Fruit fly (Drosophila melanogaster) whole organism, embryonic: ENCODE data around the gene CG4020.
A peak's percentile ranks its signal among the peaks of the same experiment; 100 is the strongest.

Source experiments
- BtbVII ChIP-seq: fragments of 200-800 bp; sonication (Bioruptor generic); optimal IDR thresholded peaks from 3 replicates; lab custom pipeline; 2017; ENCODE audit warnings: missing biosample characterization, mild to moderate bottlenecking, missing genetic modification characterization
- CG10979 ChIP-seq: fragments of 200-800 bp; sonication (Bioruptor generic); optimal IDR thresholded peaks from 2 replicates; lab custom pipeline; 2018; ENCODE audit warnings: missing biosample characterization, mild to moderate bottlenecking, missing genetic modification characterization, moderate library complexity
- CG11456 ChIP-seq: fragments of 200-800 bp; sonication (Bioruptor generic); IDR thresholded peaks from 3 replicates; pipeline ENCODE4 v1.3.6; 2022; ENCODE audit warnings: missing biosample characterization, missing genetic modification characterization
- CG14014 ChIP-seq: fragments of 200-800 bp; sonication (Bioruptor generic); IDR thresholded peaks from 2 replicates; pipeline ENCODE4 v1.3.6; 2022; ENCODE audit warnings: missing biosample characterization, missing genetic modification characterization
- CG14860 ChIP-seq: fragments of 200-800 bp; sonication (Bioruptor generic); IDR thresholded peaks from 3 replicates; pipeline ENCODE4 v1.3.6; 2022; ENCODE audit warnings: missing biosample characterization, missing genetic modification characterization; ENCODE audit not compliant: partially characterized antibody
- CG1529 ChIP-seq: fragments of 200-800 bp; sonication (Bioruptor generic); optimal IDR thresholded peaks from 3 replicates; lab custom pipeline; 2018; ENCODE audit warnings: missing biosample characterization, missing genetic modification characterization
- CG1602 ChIP-seq: fragments of 200-800 bp; sonication (Bioruptor generic); optimal IDR thresholded peaks from 3 replicates; lab custom pipeline; 2016; ENCODE audit warnings: missing biosample characterization, missing genetic modification characterization
- CG32767 ChIP-seq: fragments of 200-800 bp; sonication (Bioruptor generic); IDR thresholded peaks from 2 replicates; pipeline ENCODE4 v1.3.6; 2022; ENCODE audit warnings: missing biosample characterization, missing genetic modification characterization
- CG4424 ChIP-seq: fragments of 200-800 bp; sonication (Bioruptor generic); optimal IDR thresholded peaks from 3 replicates; lab custom pipeline; 2016; ENCODE audit warnings: missing biosample characterization, missing genetic modification characterization
- CG4617 ChIP-seq: fragments of 200-800 bp; sonication (Bioruptor generic); optimal IDR thresholded peaks from 3 replicates; lab custom pipeline; 2016; ENCODE audit warnings: missing biosample characterization, missing genetic modification characterization, borderline replicate concordance
- CG4854 ChIP-seq: fragments of 200-800 bp; sonication (Bioruptor generic); optimal IDR thresholded peaks from 2 replicates; lab custom pipeline; 2016; ENCODE audit warnings: missing biosample characterization, missing genetic modification characterization, inconsistent platforms
- CG8388 ChIP-seq: fragments of 200-800 bp; sonication (Bioruptor generic); optimal IDR thresholded peaks from 2 replicates; lab custom pipeline; 2019; ENCODE audit warnings: missing biosample characterization, mild to moderate bottlenecking, missing genetic modification characterization, moderate library complexity
- CG9817 ChIP-seq: fragments of 200-800 bp; sonication (Bioruptor generic); optimal IDR thresholded peaks from 2 replicates; lab custom pipeline; 2018; ENCODE audit warnings: missing biosample characterization, mild to moderate bottlenecking, missing genetic modification characterization, moderate library complexity
- Chrac-16 ChIP-seq: fragments of 200-800 bp; sonication (Bioruptor generic); optimal IDR thresholded peaks from 3 replicates; lab custom pipeline; 2016; ENCODE audit warnings: missing biosample characterization, missing genetic modification characterization
- CoRest ChIP-seq: fragments of 200-800 bp; sonication (Bioruptor generic); optimal IDR thresholded peaks from 3 replicates; lab custom pipeline; 2018; ENCODE audit warnings: missing biosample characterization, mild to moderate bottlenecking, missing genetic modification characterization, moderate library complexity
- Doc3 ChIP-seq: fragments of 200-800 bp; sonication (Bioruptor generic); IDR thresholded peaks from 3 replicates; pipeline ENCODE4 v1.3.6; 2022; ENCODE audit warnings: missing biosample characterization, missing genetic modification characterization; ENCODE audit not compliant: partially characterized antibody
- E2f2 ChIP-seq: fragments of 200-800 bp; sonication (Bioruptor generic); IDR thresholded peaks from 2 replicates; pipeline ENCODE4 v1.3.6; 2022; ENCODE audit warnings: missing biosample characterization, missing genetic modification characterization
- Elba2 ChIP-seq: fragments of 200-800 bp; sonication (Bioruptor generic); optimal IDR thresholded peaks from 3 replicates; lab custom pipeline; 2016; ENCODE audit warnings: missing biosample characterization, missing genetic modification characterization
- H15 ChIP-seq: fragments of 200-800 bp; sonication (Bioruptor generic); IDR thresholded peaks from 3 replicates; pipeline ENCODE4 v1.3.6; 2022; ENCODE audit warnings: missing biosample characterization, missing genetic modification characterization
- HHEX ChIP-seq: fragments of 200-800 bp; sonication (Bioruptor generic); optimal IDR thresholded peaks from 3 replicates; lab custom pipeline; 2017; ENCODE audit warnings: missing biosample characterization, mild to moderate bottlenecking, missing genetic modification characterization, missing genetic modification reagents
- Hr39 ChIP-seq: fragments of >200 bp; optimal IDR thresholded peaks from 2 replicates; lab custom pipeline; 2017
- Mes4 ChIP-seq: fragments of 200-800 bp; sonication (Bioruptor generic); optimal IDR thresholded peaks from 2 replicates; lab custom pipeline; 2016; ENCODE audit warnings: missing biosample characterization, missing genetic modification characterization
- NFAT ChIP-seq: fragments of 200-800 bp; sonication (Bioruptor generic); IDR thresholded peaks from 2 replicates; pipeline ENCODE4 v1.3.6; 2022; ENCODE audit warnings: missing biosample characterization, missing genetic modification characterization
- NfI ChIP-seq: fragments of 200-800 bp; sonication (Bioruptor generic); optimal IDR thresholded peaks from 3 replicates; lab custom pipeline; 2018; ENCODE audit warnings: missing biosample characterization, mild to moderate bottlenecking, missing genetic modification characterization, moderate library complexity
- Optix ChIP-seq: fragments of 200-800 bp; sonication (Bioruptor generic); IDR thresholded peaks from 3 replicates; pipeline ENCODE4 v1.3.6; 2022; ENCODE audit warnings: missing biosample characterization, missing genetic modification characterization
- Poxn ChIP-seq: fragments of 200-800 bp; sonication (Bioruptor generic); IDR thresholded peaks from 2 replicates; pipeline ENCODE4 v1.3.6; 2022; ENCODE audit warnings: missing biosample characterization, missing genetic modification characterization
- al ChIP-seq: fragments of 200-800 bp; sonication (Bioruptor generic); IDR thresholded peaks from 2 replicates; pipeline ENCODE4 v1.3.6; 2022; ENCODE audit warnings: missing biosample characterization, missing genetic modification characterization
- amos ChIP-seq: fragments of 200-800 bp; sonication (Bioruptor generic); IDR thresholded peaks from 2 replicates; pipeline ENCODE4 v1.3.6; 2022; ENCODE audit warnings: missing biosample characterization, missing genetic modification characterization; ENCODE audit not compliant: partially characterized antibody
- bcd ChIP-seq: fragments of 200-800 bp; sonication (Bioruptor generic); optimal IDR thresholded peaks from 2 replicates; lab custom pipeline; 2017; ENCODE audit warnings: missing biosample characterization, mild to moderate bottlenecking, missing genetic modification characterization
- chn ChIP-seq: fragments of 200-800 bp; sonication (Bioruptor generic); optimal IDR thresholded peaks from 2 replicates; lab custom pipeline; 2016; ENCODE audit warnings: missing biosample characterization, missing genetic modification characterization
- dan ChIP-seq: fragments of 200-800 bp; sonication (Bioruptor generic); IDR thresholded peaks from 2 replicates; pipeline ENCODE4 v1.3.6; 2022; ENCODE audit warnings: missing biosample characterization, missing genetic modification characterization
- eve ChIP-seq, 2 experiments: fragments of >200 bp; optimal IDR thresholded peaks; 2 replicates each; lab custom pipeline; 2017; ENCODE audit warnings: missing biosample characterization in 2 of 2, missing genetic modification characterization in 2 of 2
- exex ChIP-seq: fragments of 200-800 bp; sonication (Bioruptor generic); optimal IDR thresholded peaks from 4 replicates; lab custom pipeline; 2018; ENCODE audit warnings: missing biosample characterization, mild to moderate bottlenecking, missing genetic modification characterization, moderate library complexity
- fd3F ChIP-seq: fragments of 200-800 bp; sonication (Bioruptor generic); optimal IDR thresholded peaks from 2 replicates; lab custom pipeline; 2018; ENCODE audit warnings: missing biosample characterization, mild to moderate bottlenecking, missing genetic modification characterization, moderate library complexity
- gem ChIP-seq: fragments of 200-800 bp; sonication (Bioruptor generic); optimal IDR thresholded peaks from 2 replicates; lab custom pipeline; 2019; ENCODE audit warnings: missing biosample characterization, mild to moderate bottlenecking, missing genetic modification characterization, moderate library complexity
- grau ChIP-seq: fragments of 200-800 bp; optimal IDR thresholded peaks from 3 replicates; lab custom pipeline; 2019; ENCODE audit warnings: missing biosample characterization, mild to moderate bottlenecking, missing genetic modification characterization, moderate library complexity
- her ChIP-seq: fragments of 200-800 bp; sonication (Bioruptor generic); optimal IDR thresholded peaks from 2 replicates; lab custom pipeline; 2016; ENCODE audit warnings: missing biosample characterization, missing genetic modification characterization
- hkb ChIP-seq, 2 experiments: fragments of 200-800 bp in 1 of 2; fragments of >200 bp in 1 of 2; sonication (Bioruptor generic) in 1 of 2; IDR thresholded peaks in 1 of 2; optimal IDR thresholded peaks in 1 of 2; 2 replicates each; pipeline versions ENCODE4 v1.3.6 to Lab custom; 2017 to 2022; ENCODE audit warnings: missing biosample characterization in 1 of 2, missing genetic modification characterization in 1 of 2
- inv ChIP-seq: fragments of 200-800 bp; sonication (Bioruptor generic); IDR thresholded peaks from 2 replicates; pipeline ENCODE4 v1.3.6; 2022; ENCODE audit warnings: missing biosample characterization, missing genetic modification characterization; ENCODE audit not compliant: partially characterized antibody
- mam ChIP-seq: fragments of 200-800 bp; sonication (Bioruptor generic); optimal IDR thresholded peaks from 3 replicates; lab custom pipeline; 2016; ENCODE audit warnings: missing biosample characterization, missing genetic modification characterization
- pita ChIP-seq: fragments of 200-800 bp; sonication (Bioruptor generic); optimal IDR thresholded peaks from 2 replicates; lab custom pipeline; 2017; ENCODE audit warnings: missing biosample characterization, mild to moderate bottlenecking, missing genetic modification characterization
- ranshi ChIP-seq: fragments of 200-800 bp; sonication (Bioruptor generic); IDR thresholded peaks from 2 replicates; pipeline ENCODE4 v1.3.6; 2022; ENCODE audit warnings: missing biosample characterization, missing genetic modification characterization
- schlank ChIP-seq: fragments of 200-800 bp; sonication (Bioruptor generic); optimal IDR thresholded peaks from 2 replicates; lab custom pipeline; 2018; ENCODE audit warnings: missing biosample characterization, mild to moderate bottlenecking, missing genetic modification characterization
- sim ChIP-seq: fragments of 200-800 bp; sonication (Bioruptor generic); IDR thresholded peaks from 2 replicates; pipeline ENCODE4 v1.3.6; 2022; ENCODE audit warnings: missing biosample characterization, missing genetic modification characterization
- slbo ChIP-seq: fragments of 200-800 bp; sonication (Bioruptor generic); IDR thresholded peaks from 2 replicates; pipeline ENCODE4 v1.3.6; 2022; ENCODE audit warnings: missing biosample characterization, missing genetic modification characterization
- ssp ChIP-seq: fragments of 200-800 bp; sonication (Bioruptor generic); IDR thresholded peaks from 2 replicates; pipeline ENCODE4 v1.3.6; 2022; ENCODE audit warnings: missing biosample characterization, missing genetic modification characterization
- trh ChIP-seq: fragments of 200-800 bp; sonication (Bioruptor generic); optimal IDR thresholded peaks from 2 replicates; lab custom pipeline; 2016; ENCODE audit warnings: missing biosample characterization, missing genetic modification characterization
- zf30C ChIP-seq: fragments of 200-800 bp; sonication (Bioruptor generic); optimal IDR thresholded peaks from 3 replicates; lab custom pipeline; 2018; ENCODE audit warnings: missing biosample characterization, mild to moderate bottlenecking, missing genetic modification characterization
- zfh1 ChIP-seq: fragments of 200-800 bp; sonication (Bioruptor generic); IDR thresholded peaks from 3 replicates; pipeline ENCODE4 v1.3.6; 2022; ENCODE audit warnings: missing biosample characterization, missing genetic modification characterization

CG4020 gene

dm6 chrX:5896809-5897700, 8.5 kb upstream of the CG4020 start (continued):
- TF ChIP-seq slbo (GFP tag; lab: Robert Waterston, UW) (peak; percentile 39; the same call in 1 of the 2 replicates), exex (tag; lab: Kevin White, UChicago) (no peak), CG32767 (GFP tag; lab: Robert Waterston, UW) (no peak), pita (GFP tag; lab: Kevin White, UChicago) (no peak), gem (tag; lab: Kevin White, UChicago) (peak; percentile 53), zfh1 (GFP tag; lab: Robert Waterston, UW) (0 out of 3 replicates have a peak, but pooled peaks have one; percentile 53), Optix (GFP tag; lab: Robert Waterston, UW) (0 out of 3 replicates have a peak, but pooled peaks have one; percentile 37), ranshi (GFP tag; lab: Robert Waterston, UW) (0 out of 2 replicates have a peak, but pooled peaks have one; percentile 40), CG10979 (peak; percentile 25), CG4424 (no peak), grau (no peak), Doc3 (GFP tag; lab: Robert Waterston, UW) (no peak), CG1602 (GFP tag; lab: Kevin White, UChicago) (peak; percentile 17), BtbVII (GFP tag; lab: Kevin White, UChicago) (peak; percentile 6), amos (no peak), E2f2 (GFP tag; lab: Robert Waterston, UW) (0 out of 2 replicates have a peak, but pooled peaks have one; percentile 14), CG1529 (no peak), H15 (no peak), dan (GFP tag; lab: Robert Waterston, UW) (no peak), fd3F (no peak), sim (no peak), Mes4 (GFP tag; lab: Kevin White, UChicago) (no peak), CG8388 (GFP tag; lab: Kevin White, UChicago) (peak; percentile 33), CG9817 (no peak), ssp (GFP tag; lab: Robert Waterston, UW) (no peak), her (GFP tag; lab: Kevin White, UChicago) (no peak), chn (GFP tag; lab: Kevin White, UChicago) (no peak), eve (GFP tag; optimal IDR thresholded peaks at IDR 0.05; lab: Kevin White, UChicago) (no peak), NFAT (GFP tag; lab: Robert Waterston, UW) (no peak), hkb (optimal IDR thresholded peaks at IDR 0.05; lab: Kevin White, UChicago) (no peak), hkb (GFP tag; IDR thresholded peaks at IDR 0.05; lab: Robert Waterston, UW) (peak; percentile 28; the same call in 1 of the 2 replicates), Poxn (no peak), CG4854 (no peak), trh (GFP tag; lab: Kevin White, UChicago) (no peak), CoRest (tag; lab: Kevin White, UChicago) (peak; percentile 7), bcd (GFP tag; lab: Kevin White, UChicago) (peak; percentile 16), CG11456 (GFP tag; lab: Robert Waterston, UW) (no peak), al (0 out of 2 replicates have a peak, but pooled peaks have one; percentile 30), Chrac-16 (no peak), CG4617 (no peak), Hr39 (lab: Kevin White, UChicago) (no peak), schlank (tag; lab: Kevin White, UChicago) (no peak), mam (GFP tag; lab: Kevin White, UChicago) (peak; percentile 8), NfI (peak; percentile 23), inv (GFP tag; lab: Robert Waterston, UW) (no peak), Elba2 (GFP tag; lab: Kevin White, UChicago) (no peak), CG14860 (GFP tag; lab: Robert Waterston, UW) (no peak), CG14014 (no peak), HHEX (no peak), zf30C (GFP tag; lab: Kevin White, UChicago) (no peak)
